Worm (Caenorhabditis elegans): ENCODE data around the gene fipr-4.

fipr-4 gene

ce11 chrV:10212027-10212426 is 16.2 kb downstream of the fipr-4 start, which contains the start of gene zhit-3:
TSS of gene zhit-3 (minus strand) at chrV:10212127.
- TF ChIP-seq dmd-4 (tag; optimal IDR thresholded peaks at IDR 0.05; ENCODE audit: borderline replicate concordance) (no peak), fax-1 (tag; optimal IDR thresholded peaks at IDR 0.05) (no peak), ref-2 (tag; optimal IDR thresholded peaks at IDR 0.05) (no peak), ceh-6 (GFP tag; optimal IDR thresholded peaks at IDR 0.05) (no peak), unc-55 (GFP tag; optimal IDR thresholded peaks at IDR 0.05) (no peak), eyg-1 (tag; optimal IDR thresholded peaks at IDR 0.05) (no peak), unc-86 (tag; optimal IDR thresholded peaks at IDR 0.05) (no peak), pros-1 (tag; optimal IDR thresholded peaks at IDR 0.05) (no peak), nfya-1 (tag; optimal IDR thresholded peaks at IDR 0.05) (no peak), C38D4.7 (GFP tag; optimal IDR thresholded peaks at IDR 0.05) (no peak), K02D7.2 (tag; optimal IDR thresholded peaks at IDR 0.05) (no peak), pha-2 (tag; optimal IDR thresholded peaks at IDR 0.05) (no peak), ceh-14 (tag; optimal IDR thresholded peaks at IDR 0.05) (no peak), npax-4 (tag; optimal IDR thresholded peaks at IDR 0.05) (no peak), ceh-19 (GFP tag; optimal IDR thresholded peaks at IDR 0.05) (no peak), nhr-11 (tag; optimal IDR thresholded peaks at IDR 0.05) (no peak), mec-3 (tag; optimal IDR thresholded peaks at IDR 0.05; ENCODE audit: borderline replicate concordance) (no peak), lin-11 (tag; optimal IDR thresholded peaks at IDR 0.05) (no peak), ceh-18 (tag; optimal IDR thresholded peaks at IDR 0.05) (no peak)

ce11 chrV:10210244-10210643 is 18.0 kb downstream of the fipr-4 start, which contains the start of gene tftc-3:
TSS of gene tftc-3 (minus strand) at chrV:10210344.
- TF ChIP-seq pha-4 (tag; optimal IDR thresholded peaks at IDR 0.05), result no peak
- no peak for TF ChIP-seq ceh-22 (tag; optimal IDR thresholded peaks at IDR 0.05)
- no peak for TF ChIP-seq npax-4 (tag; optimal IDR thresholded peaks at IDR 0.05)
- TF ChIP-seq fkh-10 (GFP tag; optimal IDR thresholded peaks at IDR 0.05), result no peak
- TF ChIP-seq ceh-18 (tag; optimal IDR thresholded peaks at IDR 0.05), result no peak
- no peak for TF ChIP-seq ceh-31 (tag; optimal IDR thresholded peaks at IDR 0.05)
- TF ChIP-seq fax-1 (tag; optimal IDR thresholded peaks at IDR 0.05), result no peak

- TF ChIP-seq pax-1 (tag; optimal IDR thresholded peaks at IDR 0.05) (no peak), syd-9 (tag; optimal IDR thresholded peaks at IDR 0.05) (no peak), ceh-19 (GFP tag; optimal IDR thresholded peaks at IDR 0.05) (no peak), ceh-31 (tag; optimal IDR thresholded peaks at IDR 0.05) (no peak), ceh-6 (GFP tag; optimal IDR thresholded peaks at IDR 0.05) (no peak), F13H6.1 (tag; optimal IDR thresholded peaks at IDR 0.05) (no peak), npax-4 (tag; optimal IDR thresholded peaks at IDR 0.05) (no peak), nfya-1 (tag; optimal IDR thresholded peaks at IDR 0.05) (no peak), pat-9 (tag; optimal IDR thresholded peaks at IDR 0.05) (no peak), tbx-2 (tag; optimal IDR thresholded peaks at IDR 0.05) (no peak), pqm-1 (tag; optimal IDR thresholded peaks at IDR 0.05) (no peak), ama-1 (optimal IDR thresholded peaks at IDR 0.05) (no peak), sox-4 (tag; optimal IDR thresholded peaks at IDR 0.05) (no peak)
These were observed 21.8 kb downstream of the fipr-4 start, which contains the start of gene rpc-25 for ce11 chrV:10206502-10206901. TSS of gene rpc-25 (minus strand) at chrV:10206602.

- no peak for TF ChIP-seq C38D4.7 (GFP tag; optimal IDR thresholded peaks at IDR 0.05)
- TF ChIP-seq ahr-1 (tag; optimal IDR thresholded peaks at IDR 0.05), result no peak
- no peak for TF ChIP-seq elt-4 (tag; optimal IDR thresholded peaks at IDR 0.05)
- no peak for TF ChIP-seq K09A11.1 (tag; optimal IDR thresholded peaks at IDR 0.05; ENCODE audit: insufficient read depth)
- no peak for TF ChIP-seq ceh-9 (tag; optimal IDR thresholded peaks at IDR 0.05)
- TF ChIP-seq ceh-2 (tag; optimal IDR thresholded peaks at IDR 0.05), result no peak
- TF ChIP-seq syd-9 (tag; optimal IDR thresholded peaks at IDR 0.05), result no peak
- TF ChIP-seq nhr-11 (tag; optimal IDR thresholded peaks at IDR 0.05), result no peak
- no peak for TF ChIP-seq odd-2 (tag; optimal IDR thresholded peaks at IDR 0.05)
- TF ChIP-seq K02D7.2 (tag; optimal IDR thresholded peaks at IDR 0.05), result no peak
- no peak for TF ChIP-seq ztf-16 (tag; optimal IDR thresholded peaks at IDR 0.05)
- TF ChIP-seq madf-2 (tag; optimal IDR thresholded peaks at IDR 0.05), result no peak
- no peak for TF ChIP-seq tbx-7 (tag; optimal IDR thresholded peaks at IDR 0.05)
- no peak for TF ChIP-seq pax-1 (tag; optimal IDR thresholded peaks at IDR 0.05)
- no peak for TF ChIP-seq fkh-6 (tag; optimal IDR thresholded peaks at IDR 0.05)
- no peak for TF ChIP-seq ttx-3 (tag; optimal IDR thresholded peaks at IDR 0.05)
- no peak for TF ChIP-seq unc-3 (GFP tag; conservative IDR thresholded peaks at IDR 0.05)
- TF ChIP-seq unc-3 (tag; optimal IDR thresholded peaks at IDR 0.05), result no peak
- TF ChIP-seq mec-3 (tag; optimal IDR thresholded peaks at IDR 0.05; ENCODE audit: borderline replicate concordance), result no peak
These were observed 22.8 kb downstream of the fipr-4 start, which contains the start of gene ZK856.16 for ce11 chrV:10205483-10205882. TSS of gene ZK856.16 (minus strand) at chrV:10205583.
